Worm (Caenorhabditis elegans) whole organism, L3 larva: Measurements from ENCODE around the gene nhr-97.

ENCODE experiments used
- ceh-82 ChIP-seq: fragments of 150-350 bp; optimal IDR thresholded peaks from 2 replicates; lab custom pipeline; 2014; ENCODE audit warnings: missing biosample characterization, missing genetic modification characterization
- mdl-1 ChIP-seq: fragments of 150-350 bp; optimal IDR thresholded peaks from 2 replicates; lab custom pipeline; 2014; ENCODE audit warnings: missing biosample characterization, missing genetic modification characterization
- nhr-237 ChIP-seq: fragments of 150-350 bp; optimal IDR thresholded peaks from 2 replicates; lab custom pipeline; 2014; ENCODE audit warnings: missing biosample characterization, missing genetic modification characterization
- sea-2 ChIP-seq: fragments of 150-350 bp; sonication (generic microtip); optimal IDR thresholded peaks from 4 replicates; lab custom pipeline; 2014; ENCODE audit warnings: missing biosample characterization, missing genetic modification reagents, missing genetic modification characterization

DNA sequence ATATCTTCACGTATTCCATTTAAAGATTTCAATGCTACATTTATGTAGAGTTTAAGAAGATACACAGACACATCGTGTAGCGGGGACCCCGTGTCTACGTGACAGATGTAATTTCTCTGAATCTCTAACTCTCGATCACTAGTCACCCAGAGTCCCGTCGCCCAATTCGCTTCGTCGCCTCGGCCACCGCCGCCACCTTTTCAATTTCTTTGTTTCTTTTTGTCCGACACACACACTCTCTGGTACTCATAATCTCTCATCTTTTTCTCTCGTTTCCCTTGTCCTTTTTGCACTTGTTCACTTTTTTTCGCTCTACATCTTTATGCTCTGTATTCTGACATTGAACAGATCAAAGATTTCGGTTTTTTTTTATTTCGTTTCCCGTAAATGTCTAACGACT is 39.0 kb upstream of the nhr-97 start:
- TF ChIP-seq nhr-237 (tag; lab: Kevin White, UChicago) (no peak), ceh-82 (tag; lab: Kevin White, UChicago) (no peak), mdl-1 (tag; lab: Kevin White, UChicago) (no peak), sea-2 (GFP tag; lab: Kevin White, UChicago) (no peak)
